Fruit fly (Drosophila melanogaster) whole organism, wandering third instar larva: ENCODE data around the gene gcm2.

Experiments used
- CG9705 ChIP-seq: fragments of 200-800 bp; sonication (Bioruptor generic); optimal IDR thresholded peaks from 2 replicates; lab custom pipeline; 2018; ENCODE audit warnings: missing biosample characterization, mild to moderate bottlenecking, missing genetic modification characterization
- Dif ChIP-seq: fragments of 200-275, 200-300 bp; sonication (Bioruptor generic); optimal IDR thresholded peaks from 2 replicates; lab custom pipeline; 2018; ENCODE audit warnings: missing biosample characterization, missing genetic modification characterization; ENCODE audit not compliant: partially characterized antibody
- GATAd ChIP-seq: sonication (Bioruptor generic); optimal IDR thresholded peaks from 2 replicates; lab custom pipeline; 2016; ENCODE audit warnings: missing biosample characterization, missing genetic modification characterization
- HLH106 ChIP-seq: fragments of 200-800 bp; optimal IDR thresholded peaks from 3 replicates; lab custom pipeline; 2019; ENCODE audit warnings: missing biosample characterization, mild to moderate bottlenecking, missing genetic modification characterization, moderate library complexity
- Hnf4 ChIP-seq: fragments of 200-800 bp; sonication (Bioruptor generic); optimal IDR thresholded peaks from 2 replicates; lab custom pipeline; 2016; ENCODE audit warnings: missing biosample characterization, mild to moderate bottlenecking, missing genetic modification characterization
- Hr78 ChIP-seq: fragments of >200 bp; optimal IDR thresholded peaks from 2 replicates; lab custom pipeline; 2017; ENCODE audit warnings: missing biosample characterization, missing genetic modification characterization
- Hr83 ChIP-seq: fragments of 200-300 bp; sonication (Bioruptor generic); optimal IDR thresholded peaks from 2 replicates; lab custom pipeline; 2016; ENCODE audit warnings: missing biosample characterization, mild to moderate bottlenecking, missing genetic modification characterization, moderate library complexity; ENCODE audit not compliant: poor library complexity, severe bottlenecking
- Jra ChIP-seq: sonication (Bioruptor generic); optimal IDR thresholded peaks from 2 replicates; lab custom pipeline; 2016; ENCODE audit warnings: missing biosample characterization, missing genetic modification characterization
- Mio ChIP-seq: sonication (Bioruptor generic); optimal IDR thresholded peaks from 2 replicates; lab custom pipeline; 2016; ENCODE audit warnings: missing biosample characterization, missing genetic modification characterization
- Myc ChIP-seq: fragments of >200 bp; optimal IDR thresholded peaks from 2 replicates; lab custom pipeline; 2017
- N ChIP-seq: fragments of >200 bp; optimal IDR thresholded peaks from 2 replicates; lab custom pipeline; 2018; ENCODE audit warnings: missing biosample characterization, missing external identifiers, missing genetic modification characterization
- Rel ChIP-seq, 2 experiments: fragments of 200-800 bp; sonication (Bioruptor generic) in 1 of 2; optimal IDR thresholded peaks; 2 replicates in 1 of 2; 3 replicates in 1 of 2; lab custom pipeline; 2016 to 2019; ENCODE audit warnings: mild to moderate bottlenecking in 2 of 2, missing biosample characterization in 2 of 2, missing genetic modification characterization in 2 of 2, moderate library complexity in 1 of 2
- Sp1 ChIP-seq: fragments of 200-800 bp; sonication (Bioruptor generic); optimal IDR thresholded peaks from 3 replicates; lab custom pipeline; 2019; ENCODE audit warnings: missing biosample characterization, mild to moderate bottlenecking, missing genetic modification characterization, moderate library complexity
- Vsx2 ChIP-seq: fragments of 200-300, 225-300 bp; sonication (Bioruptor generic); optimal IDR thresholded peaks from 2 replicates; lab custom pipeline; 2018; ENCODE audit warnings: missing biosample characterization, missing genetic modification characterization; ENCODE audit not compliant: partially characterized antibody
- br ChIP-seq: fragments of 200-800 bp; sonication (Bioruptor generic); optimal IDR thresholded peaks from 2 replicates; lab custom pipeline; 2016; ENCODE audit warnings: missing biosample characterization, missing genetic modification characterization
- brk ChIP-seq: fragments of 200-800 bp; sonication (Bioruptor generic); optimal IDR thresholded peaks from 2 replicates; lab custom pipeline; 2016; ENCODE audit warnings: missing biosample characterization, mild to moderate bottlenecking, missing genetic modification characterization
- dmrt93B ChIP-seq: fragments of 200-800 bp; sonication (Bioruptor generic); optimal IDR thresholded peaks from 2 replicates; lab custom pipeline; 2018; ENCODE audit warnings: missing biosample characterization, mild to moderate bottlenecking, missing genetic modification characterization
- dsf ChIP-seq: sonication (Bioruptor generic); optimal IDR thresholded peaks from 2 replicates; lab custom pipeline; 2016; ENCODE audit warnings: missing biosample characterization, missing genetic modification characterization, borderline replicate concordance
- ey ChIP-seq: fragments of 200-800 bp; sonication (Bioruptor generic); optimal IDR thresholded peaks from 2 replicates; lab custom pipeline; 2016; ENCODE audit warnings: missing biosample characterization, missing genetic modification characterization
- foxo ChIP-seq, 2 experiments: fragments of 200-800 bp; sonication (Bioruptor generic); optimal IDR thresholded peaks; 2 replicates in 1 of 2; 3 replicates in 1 of 2; lab custom pipeline; 2016 to 2017; ENCODE audit warnings: missing biosample characterization in 2 of 2, missing genetic modification characterization in 2 of 2
- fru ChIP-seq: fragments of 200-800 bp; sonication (Bioruptor generic); optimal IDR thresholded peaks from 3 replicates; lab custom pipeline; 2016; ENCODE audit warnings: missing biosample characterization, mild to moderate bottlenecking, missing genetic modification characterization
- h ChIP-seq: fragments of 200-800 bp; sonication (Bioruptor generic); optimal IDR thresholded peaks from 3 replicates; lab custom pipeline; 2016; ENCODE audit warnings: missing biosample characterization, mild to moderate bottlenecking, missing genetic modification characterization
- jim ChIP-seq: fragments of 175-275, 200-325 bp; sonication (Bioruptor generic); optimal IDR thresholded peaks from 2 replicates; lab custom pipeline; 2016; ENCODE audit warnings: missing biosample characterization, mild to moderate bottlenecking, missing genetic modification characterization
- lola ChIP-seq: fragments of >200 bp; optimal IDR thresholded peaks from 2 replicates; lab custom pipeline; 2017; ENCODE audit warnings: missing biosample characterization, missing genetic modification characterization
- pan ChIP-seq: fragments of >200 bp; optimal IDR thresholded peaks from 2 replicates; lab custom pipeline; 2017
- psq ChIP-seq: fragments of 200-800 bp; sonication (Bioruptor generic); optimal IDR thresholded peaks from 3 replicates; lab custom pipeline; 2017; ENCODE audit warnings: missing biosample characterization, mild to moderate bottlenecking, missing genetic modification characterization, moderate library complexity
- rgr ChIP-seq: fragments of 200-800 bp; sonication (Bioruptor generic); optimal IDR thresholded peaks from 3 replicates; lab custom pipeline; 2016; ENCODE audit warnings: missing biosample characterization, mild to moderate bottlenecking, missing genetic modification characterization
- sage ChIP-seq: fragments of 200-800 bp; sonication (Bioruptor generic); optimal IDR thresholded peaks from 2 replicates; lab custom pipeline; 2016; ENCODE audit warnings: missing biosample characterization, mild to moderate bottlenecking, missing genetic modification characterization
- sv ChIP-seq: fragments of 200-800 bp; sonication (Bioruptor generic); optimal IDR thresholded peaks from 3 replicates; lab custom pipeline; 2016; ENCODE audit warnings: missing biosample characterization, missing genetic modification characterization
- usp ChIP-seq: fragments of >200 bp; optimal IDR thresholded peaks from 2 replicates; lab custom pipeline; 2017; ENCODE audit warnings: missing biosample characterization, missing genetic modification characterization
- woc ChIP-seq: sonication (Bioruptor generic); optimal IDR thresholded peaks from 2 replicates; lab custom pipeline; 2016; ENCODE audit warnings: missing biosample characterization, mild to moderate bottlenecking, missing genetic modification characterization

Gene gcm2

dm6 chr2L:9589176-9589575 lies 19.2 kb upstream of the gcm2 start, which contains the start of gene CG3841:
Gene CG3841, plus strand, starts transcription at chr2L:9589476.
- TF ChIP-seq sage (GFP tag; lab: Kevin White, UChicago), result no peak
- no peak for TF ChIP-seq CG9705
- no peak for TF ChIP-seq GATAd (GFP tag; lab: Kevin White, UChicago)
- no peak for TF ChIP-seq Rel (GFP tag; optimal IDR thresholded peaks at IDR 0.05; lab: Kevin White, UChicago)
- no peak for TF ChIP-seq Rel (tag; optimal IDR thresholded peaks at IDR 0.05; lab: Kevin White, UChicago)
- TF ChIP-seq psq (GFP tag; lab: Kevin White, UChicago), result no peak
- TF ChIP-seq N (GFP tag; lab: Kevin White, UChicago), result no peak
- TF ChIP-seq lola (GFP tag; lab: Kevin White, UChicago), result no peak
- TF ChIP-seq brk (GFP tag; lab: Kevin White, UChicago), result no peak
- TF ChIP-seq HLH106 (tag; lab: Kevin White, UChicago), result no peak
- no peak for TF ChIP-seq Myc (lab: Kevin White, UChicago)
- TF ChIP-seq dsf (GFP tag; lab: Kevin White, UChicago), result no peak
- TF ChIP-seq h (GFP tag; lab: Kevin White, UChicago), result no peak

dm6 chr2L:9591146-9591545 lies 17.2 kb upstream of the gcm2 start:
- TF ChIP-seq pan (lab: Kevin White, UChicago), result no peak
- no peak for TF ChIP-seq jim (GFP tag; lab: Kevin White, UChicago)
- no peak for TF ChIP-seq h (GFP tag; lab: Kevin White, UChicago)
- no peak for TF ChIP-seq fru (GFP tag; lab: Kevin White, UChicago)
- TF ChIP-seq Hnf4 (GFP tag; lab: Kevin White, UChicago), result no peak

DNA sequence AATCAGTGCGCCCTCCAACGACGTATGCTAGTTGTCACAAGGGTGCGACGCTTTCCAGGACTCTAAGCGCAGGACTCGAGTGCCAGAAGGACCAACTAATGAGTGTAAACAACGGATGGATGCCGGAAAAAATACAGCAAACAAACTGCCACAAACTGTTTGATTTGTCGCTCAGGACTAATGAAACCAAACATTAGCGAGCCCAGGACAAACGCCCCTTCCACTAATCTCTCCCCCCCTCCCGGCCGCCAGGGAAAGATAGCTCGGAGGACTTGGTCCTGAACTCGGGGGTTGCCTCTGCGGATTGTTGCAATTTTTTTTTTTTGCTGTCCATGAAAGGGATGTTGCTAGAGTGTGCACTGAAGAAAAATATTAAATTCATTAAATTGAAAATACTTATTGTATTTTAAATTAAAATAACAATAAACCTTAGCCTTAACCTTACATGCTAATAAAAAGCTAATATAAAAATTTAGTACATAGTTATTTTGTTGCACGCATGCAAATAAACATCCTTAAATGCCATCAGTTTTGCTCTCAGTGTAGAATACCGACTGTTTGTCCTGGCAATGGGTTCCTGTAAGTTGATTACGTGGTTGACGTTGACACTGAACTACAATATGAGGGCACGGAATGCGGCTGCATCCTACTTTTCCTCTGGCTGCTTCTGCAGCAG lies 13.6 kb upstream of the gcm2 start:
- TF ChIP-seq foxo (GFP tag; optimal IDR thresholded peaks at IDR 0.05; lab: Kevin White, UChicago) (peak in 1 of 2 experiments; percentile 6), Sp1 (peak; percentile 21), ey (GFP tag; lab: Kevin White, UChicago) (no peak)

- TF ChIP-seq fru (GFP tag; lab: Kevin White, UChicago), result no peak
- no peak for TF ChIP-seq Dif (GFP tag; lab: Kevin White, UChicago)
- no peak for TF ChIP-seq dmrt93B (GFP tag; lab: Kevin White, UChicago)
- no peak for TF ChIP-seq jim (GFP tag; lab: Kevin White, UChicago)
- peak; percentile 24 for TF ChIP-seq sv
- no peak for TF ChIP-seq br (GFP tag; lab: Kevin White, UChicago)
- TF ChIP-seq rgr (GFP tag; lab: Kevin White, UChicago), result no peak
- no peak for TF ChIP-seq lola (GFP tag; lab: Kevin White, UChicago)
- TF ChIP-seq h (GFP tag; lab: Kevin White, UChicago), result peak; percentile 6
- TF ChIP-seq Sp1, result no peak
- TF ChIP-seq CG9705, result no peak
- TF ChIP-seq Rel (GFP tag; optimal IDR thresholded peaks at IDR 0.05; lab: Kevin White, UChicago), result no peak
- no peak for TF ChIP-seq Rel (tag; optimal IDR thresholded peaks at IDR 0.05; lab: Kevin White, UChicago)
- no peak for TF ChIP-seq Myc (lab: Kevin White, UChicago)
- no peak for TF ChIP-seq Hr78
- TF ChIP-seq foxo (GFP tag; optimal IDR thresholded peaks at IDR 0.05; lab: Kevin White, UChicago), result peak in 1 of 2 experiments; percentile 19
- no peak for TF ChIP-seq Vsx2
- TF ChIP-seq brk (GFP tag; lab: Kevin White, UChicago), result no peak
Measured at dm6 chr2L:9598390-9598789, 10.0 kb upstream of the gcm2 start.

DNA sequence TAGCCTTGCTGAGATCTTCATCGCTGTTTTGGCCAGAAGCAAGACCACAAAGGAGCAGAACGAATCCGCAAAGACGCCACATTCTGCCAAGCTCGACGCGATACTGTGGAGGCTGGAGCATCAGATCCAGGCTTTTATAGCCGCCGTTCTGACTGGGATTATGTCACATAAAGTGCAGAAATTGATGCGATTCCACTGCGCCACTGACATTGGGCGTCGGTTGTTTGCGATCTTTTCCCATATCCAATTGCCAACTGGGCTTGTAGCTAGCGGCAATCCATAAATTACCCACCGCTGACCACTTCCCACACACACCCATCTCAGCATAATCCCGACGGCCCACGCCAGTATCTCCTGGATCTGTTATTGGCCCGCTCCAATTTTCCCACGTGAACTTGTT lies 7.6 kb upstream of the gcm2 start, which contains the start of gene CG4382:
Gene CG4382, minus strand, starts transcription at position 101 of the 400 bp plus-strand sequence.
- TF ChIP-seq Hr83 (GFP tag; lab: Kevin White, UChicago), result no peak

- TF ChIP-seq ey (GFP tag; lab: Kevin White, UChicago), result no peak
- no peak for TF ChIP-seq br (GFP tag; lab: Kevin White, UChicago)
- TF ChIP-seq woc (GFP tag; lab: Kevin White, UChicago), result no peak
- no peak for TF ChIP-seq rgr (GFP tag; lab: Kevin White, UChicago)
- TF ChIP-seq Dif (GFP tag; lab: Kevin White, UChicago), result no peak
- no peak for TF ChIP-seq Jra (GFP tag; lab: Kevin White, UChicago)
- TF ChIP-seq sv, result no peak
- TF ChIP-seq Vsx2, result no peak
- no peak for TF ChIP-seq Mio (GFP tag; lab: Kevin White, UChicago)
- no peak for TF ChIP-seq pan (lab: Kevin White, UChicago)
- TF ChIP-seq Rel (GFP tag; optimal IDR thresholded peaks at IDR 0.05; lab: Kevin White, UChicago), result no peak
- no peak for TF ChIP-seq Rel (tag; optimal IDR thresholded peaks at IDR 0.05; lab: Kevin White, UChicago)
- TF ChIP-seq foxo (GFP tag; optimal IDR thresholded peaks at IDR 0.05; lab: Kevin White, UChicago), result no peak
- TF ChIP-seq usp (GFP tag; lab: Kevin White, UChicago), result no peak
- no peak for TF ChIP-seq fru (GFP tag; lab: Kevin White, UChicago)
- TF ChIP-seq GATAd (GFP tag; lab: Kevin White, UChicago), result no peak
- TF ChIP-seq N (GFP tag; lab: Kevin White, UChicago), result no peak
- TF ChIP-seq, all 38 proteins: peak for 0
Measured at dm6 chr2L:9601220-9601619, 7.1 kb upstream of the gcm2 start.
